Fruit fly (Drosophila melanogaster) Kc167 (cell line): ENCODE results near the gene sxe2.

Source experiments
- Myc ChIP-seq: fragments of >200 bp; optimal IDR thresholded peaks from 2 replicates; lab custom pipeline; 2017; ENCODE audit warnings: missing external identifiers
- Sin3A ChIP-seq: fragments of >200 bp; optimal IDR thresholded peaks from 2 replicates; lab custom pipeline; 2018; ENCODE audit warnings: missing external identifiers
- psq ChIP-seq: fragments of >200 bp; optimal IDR thresholded peaks from 2 replicates; lab custom pipeline; 2017; ENCODE audit warnings: missing external identifiers

DNA sequence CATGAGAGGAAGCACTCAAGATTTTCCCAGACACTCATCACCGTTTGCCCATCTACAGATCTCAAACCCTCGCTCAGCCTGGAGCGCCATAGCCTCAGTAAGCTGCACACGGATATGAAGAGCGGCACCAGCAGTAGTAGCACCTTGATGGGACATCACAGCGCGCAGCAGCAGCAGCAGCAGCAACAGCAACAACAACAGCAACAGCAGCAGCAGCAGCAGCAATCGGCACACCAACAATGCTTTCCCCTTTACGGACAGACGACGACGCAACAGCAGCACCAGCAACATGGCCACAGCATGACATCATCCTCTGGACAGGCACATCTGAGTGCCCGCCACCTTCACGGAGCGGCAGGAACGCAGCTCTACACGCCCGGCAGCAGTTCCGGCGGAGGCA lies 44.1 kb upstream of the sxe2 start:
- TF ChIP-seq Sin3A (lab: Kevin White, UChicago) (no peak), Myc (lab: Kevin White, UChicago) (no peak), psq (lab: Kevin White, UChicago) (no peak)
